Fruit fly (Drosophila melanogaster): ENCODE data around the gene Ctr9.

Ctr9 gene

dm6 chr3L:1294835-1295234, 12.2 kb upstream of the Ctr9 start:
- no peak for TF ChIP-seq dmrt93B (GFP tag; optimal IDR thresholded peaks at IDR 0.05)

dm6 chr3L:1295693-1296092, 11.3 kb upstream of the Ctr9 start, which contains the start of gene Rabex-5:
Gene Rabex-5 (plus strand): TSS chr3L:1295913.
- no peak for TF ChIP-seq tai (GFP tag; optimal IDR thresholded peaks at IDR 0.05)
- TF ChIP-seq Mio (GFP tag; optimal IDR thresholded peaks at IDR 0.05) = no peak
- TF ChIP-seq br (GFP tag; optimal IDR thresholded peaks at IDR 0.05) = no peak
- TF ChIP-seq OdsH (GFP tag; optimal IDR thresholded peaks at IDR 0.05) = no peak
- TF ChIP-seq ey (GFP tag; optimal IDR thresholded peaks at IDR 0.05) = peak; percentile 16
- no peak for TF ChIP-seq jim (GFP tag; optimal IDR thresholded peaks at IDR 0.05)
- no peak for TF ChIP-seq Dfd (GFP tag; optimal IDR thresholded peaks at IDR 0.05)
- TF ChIP-seq HLH106 (tag; optimal IDR thresholded peaks at IDR 0.05) = peak; percentile 33
- no peak for TF ChIP-seq sv (GFP tag; optimal IDR thresholded peaks at IDR 0.05)
- TF ChIP-seq Sp1 (GFP tag; optimal IDR thresholded peaks at IDR 0.05) = no peak
- no peak for TF ChIP-seq usp (GFP tag; optimal IDR thresholded peaks at IDR 0.05)
- no peak for TF ChIP-seq h (GFP tag; optimal IDR thresholded peaks at IDR 0.05)
- no peak for TF ChIP-seq dmrt93B (GFP tag; optimal IDR thresholded peaks at IDR 0.05)
- no peak for TF ChIP-seq lola (GFP tag; optimal IDR thresholded peaks at IDR 0.05)
- no peak for TF ChIP-seq GATAd (GFP tag; optimal IDR thresholded peaks at IDR 0.05)
- no peak for TF ChIP-seq Hnf4 (GFP tag; optimal IDR thresholded peaks at IDR 0.05)
- TF ChIP-seq dsf (GFP tag; optimal IDR thresholded peaks at IDR 0.05; ENCODE audit: borderline replicate concordance) = no peak
- no peak for TF ChIP-seq CrebA (GFP tag; optimal IDR thresholded peaks at IDR 0.05; ENCODE audit: borderline replicate concordance)
- no peak for TF ChIP-seq brk (GFP tag; optimal IDR thresholded peaks at IDR 0.05)
- no peak for TF ChIP-seq Jra (GFP tag; optimal IDR thresholded peaks at IDR 0.05)
- no peak for TF ChIP-seq Abd-B (GFP tag; optimal IDR thresholded peaks at IDR 0.05)
- peak; percentile 18 for TF ChIP-seq Hr83 (GFP tag; optimal IDR thresholded peaks at IDR 0.05; ENCODE audit: poor library complexity, severe bottlenecking)
- TF ChIP-seq psq (GFP tag; optimal IDR thresholded peaks at IDR 0.05) = no peak
- peak in 1 of 2 experiments; percentile 43 for TF ChIP-seq foxo (GFP tag; optimal IDR thresholded peaks at IDR 0.05)
- TF ChIP-seq woc (GFP tag; optimal IDR thresholded peaks at IDR 0.05) = peak; percentile 55
- TF ChIP-seq CG9705 (GFP tag; optimal IDR thresholded peaks at IDR 0.05) = no peak
- TF ChIP-seq rgr (GFP tag; optimal IDR thresholded peaks at IDR 0.05) = peak; percentile 28
- no peak for TF ChIP-seq fru (GFP tag; optimal IDR thresholded peaks at IDR 0.05)
- TF ChIP-seq Vsx2 (GFP tag; optimal IDR thresholded peaks at IDR 0.05; ENCODE audit: partially characterized antibody) = no peak
- no peak for TF ChIP-seq pan (optimal IDR thresholded peaks at IDR 0.05)
- no peak for TF ChIP-seq CG32264 (GFP tag; optimal IDR thresholded peaks at IDR 0.05)
- no peak for TF ChIP-seq N (GFP tag; optimal IDR thresholded peaks at IDR 0.05)
- no peak for TF ChIP-seq Myc (optimal IDR thresholded peaks at IDR 0.05)
- no peak for TF ChIP-seq sage (GFP tag; optimal IDR thresholded peaks at IDR 0.05)
- no peak for TF ChIP-seq dl (GFP tag; optimal IDR thresholded peaks at IDR 0.05; ENCODE audit: insufficient read depth in 1 of 2, partially characterized antibody in 2 of 2)
- no peak for TF ChIP-seq Dif (GFP tag; optimal IDR thresholded peaks at IDR 0.05; ENCODE audit: partially characterized antibody)
- no peak for TF ChIP-seq Rel (GFP tag; optimal IDR thresholded peaks at IDR 0.05)
- peak; percentile 100 for TF ChIP-seq Rel (tag; optimal IDR thresholded peaks at IDR 0.05)
- TF ChIP-seq Hr78 (GFP tag; optimal IDR thresholded peaks at IDR 0.05) = no peak

- TF ChIP-seq Sp1 (GFP tag; optimal IDR thresholded peaks at IDR 0.05) (peak; percentile 22), dsf (GFP tag; optimal IDR thresholded peaks at IDR 0.05; ENCODE audit: borderline replicate concordance) (no peak), Myc (optimal IDR thresholded peaks at IDR 0.05) (peak; percentile 63), Dif (GFP tag; optimal IDR thresholded peaks at IDR 0.05; ENCODE audit: partially characterized antibody) (peak; percentile 57), fru (GFP tag; optimal IDR thresholded peaks at IDR 0.05) (peak; percentile 99), lola (GFP tag; optimal IDR thresholded peaks at IDR 0.05) (no peak), CG9705 (GFP tag; optimal IDR thresholded peaks at IDR 0.05) (no peak), CrebA (GFP tag; optimal IDR thresholded peaks at IDR 0.05; ENCODE audit: borderline replicate concordance) (no peak), Jra (GFP tag; optimal IDR thresholded peaks at IDR 0.05) (no peak), CG32264 (GFP tag; optimal IDR thresholded peaks at IDR 0.05) (no peak), brk (GFP tag; optimal IDR thresholded peaks at IDR 0.05) (no peak), woc (GFP tag; optimal IDR thresholded peaks at IDR 0.05) (peak; percentile 4), ey (GFP tag; optimal IDR thresholded peaks at IDR 0.05) (no peak), Rel (GFP tag; optimal IDR thresholded peaks at IDR 0.05) (no peak), Rel (tag; optimal IDR thresholded peaks at IDR 0.05) (peak; percentile 58), br (GFP tag; optimal IDR thresholded peaks at IDR 0.05) (no peak), dmrt93B (GFP tag; optimal IDR thresholded peaks at IDR 0.05) (no peak), h (GFP tag; optimal IDR thresholded peaks at IDR 0.05) (no peak)
Observed at dm6 chr3L:1298509-1298908, 8.5 kb upstream of the Ctr9 start, which contains the start of gene scf. Gene scf (plus strand): TSS chr3L:1298672.
